Fruit fly (Drosophila melanogaster) S2 (cell line): ENCODE results near the gene msd1.

Source experiments
- CG8478 ChIP-seq: fragments of >200 bp; optimal IDR thresholded peaks from 2 replicates; lab custom pipeline; 2018
- CTCF ChIP-seq, 2 experiments: fragments of >200 bp; optimal IDR thresholded peaks; 2 replicates each; lab custom pipeline; 2018

- TF ChIP-seq CTCF (optimal IDR thresholded peaks at IDR 0.05; lab: Kevin White, UChicago): no peak
- no peak for TF ChIP-seq CG8478 (lab: Kevin White, UChicago)
These were observed 17.9 kb downstream of the msd1 start for dm6 chr3L:1349397-1349796.
